Worm (Caenorhabditis elegans) whole organism, early embryonic: ENCODE data around the gene T24A6.17.

Experiments
- B0310.2 ChIP-seq: sonication (generic microtip); optimal IDR thresholded peaks from 2 replicates; lab custom pipeline; 2016; ENCODE audit warnings: mild to moderate bottlenecking, missing genetic modification characterization, missing compliant biosample characterization
- ama-1 ChIP-seq: fragments of 150-350 bp; optimal IDR thresholded peaks from 2 replicates; lab custom pipeline; 2014
- ceh-36 ChIP-seq: sonication (generic microtip); optimal IDR thresholded peaks from 2 replicates; lab custom pipeline; 2016; ENCODE audit warnings: missing genetic modification characterization, inconsistent platforms, missing compliant biosample characterization
- flt-1 ChIP-seq: fragments of 200-800 bp; sonication (Bioruptor generic); IDR thresholded peaks from 2 replicates; pipeline ENCODE4 v1.3.6; 2022; ENCODE audit warnings: missing genetic modification characterization, missing compliant biosample characterization
- hmbx-1 ChIP-seq: sonication (generic microtip); optimal IDR thresholded peaks from 2 replicates; lab custom pipeline; 2016; ENCODE audit warnings: mild to moderate bottlenecking, missing genetic modification characterization, missing compliant biosample characterization
- hnd-1 ChIP-seq: sonication (generic microtip); optimal IDR thresholded peaks from 2 replicates; lab custom pipeline; 2016; ENCODE audit warnings: missing genetic modification characterization, missing compliant biosample characterization
- pes-1 ChIP-seq: fragments of 200-800 bp; sonication (Bioruptor generic); IDR thresholded peaks from 2 replicates; pipeline ENCODE4 v1.3.6; 2022; ENCODE audit warnings: missing genetic modification reagents, missing genetic modification characterization, missing compliant biosample characterization
- sea-1 ChIP-seq: fragments of 200-800 bp; sonication (Bioruptor generic); conservative IDR thresholded peaks from 2 replicates; pipeline ENCODE4 v1.3.6; 2022; ENCODE audit warnings: missing genetic modification characterization, missing compliant biosample characterization
- tbx-11 ChIP-seq: fragments of 200-800 bp; sonication (Bioruptor generic); IDR thresholded peaks from 2 replicates; pipeline ENCODE4 v1.3.6; 2022; ENCODE audit warnings: missing genetic modification characterization, missing compliant biosample characterization

DNA sequence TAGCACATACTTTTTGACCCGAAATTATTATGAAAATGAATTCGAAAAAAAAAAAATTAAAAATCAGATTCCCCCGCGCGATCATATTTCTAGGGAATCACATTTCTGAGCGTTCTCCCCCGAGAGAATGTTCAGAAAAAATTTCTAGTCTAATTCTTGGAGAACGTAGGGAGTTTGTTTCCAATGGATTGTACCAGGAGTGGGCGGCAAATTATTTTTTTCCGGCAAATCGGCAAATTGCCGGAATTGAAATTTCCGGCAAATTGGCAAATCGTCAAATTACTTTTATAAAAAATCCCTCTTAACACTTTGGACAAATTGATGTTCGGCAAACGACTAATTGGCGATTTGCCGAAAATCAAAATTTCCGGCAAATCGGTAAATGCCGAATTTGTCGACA lies 47.4 kb upstream of the T24A6.17 start, which contains the start of gene T22F3.10:
- TF ChIP-seq ama-1 (lab: Kevin White, UChicago) = no peak
- no peak for TF ChIP-seq ceh-36
- TF ChIP-seq B0310.2 (tag; lab: Kevin White, UChicago) = no peak
- TF ChIP-seq sea-1 (GFP tag; lab: Robert Waterston, UW) = no peak
- no peak for TF ChIP-seq pes-1
- no peak for TF ChIP-seq flt-1 (GFP tag; lab: Robert Waterston, UW)
- TF ChIP-seq tbx-11 = no peak
- TF ChIP-seq hnd-1 (tag; lab: Kevin White, UChicago) = no peak
- no peak for TF ChIP-seq hmbx-1
